Worm (Caenorhabditis elegans) whole organism, young adult: ENCODE data around the gene dph-2.
A peak's percentile ranks its signal among the peaks of the same experiment; 100 is the strongest.

Experiments
- B0035.1 ChIP-seq: sonication (generic microtip); optimal IDR thresholded peaks from 2 replicates; lab custom pipeline; 2016; ENCODE audit warnings: missing genetic modification characterization, mild to moderate bottlenecking, missing compliant biosample characterization, missing genotype, missing genetic modification reagents
- B0261.1 ChIP-seq: sonication (generic microtip); optimal IDR thresholded peaks from 2 replicates; lab custom pipeline; 2016; ENCODE audit warnings: mild to moderate bottlenecking, missing genetic modification characterization, moderate library complexity, missing compliant biosample characterization
- C06A6.2 ChIP-seq: fragments of 200-800 bp; sonication (Bioruptor generic); conservative IDR thresholded peaks from 2 replicates; pipeline ENCODE4 v1.3.6; 2022; ENCODE audit warnings: missing genetic modification characterization, missing compliant biosample characterization
- D2030.7 ChIP-seq: fragments of 200-800 bp; sonication (Bioruptor generic); IDR thresholded peaks from 2 replicates; pipeline ENCODE4 v1.3.6; 2022; ENCODE audit warnings: missing genetic modification reagents, missing genetic modification characterization, missing compliant biosample characterization
- F22D6.2 ChIP-seq: sonication (generic microtip); optimal IDR thresholded peaks from 2 replicates; lab custom pipeline; 2016; ENCODE audit warnings: mild to moderate bottlenecking, missing genetic modification characterization, missing compliant biosample characterization
- T07F8.4 ChIP-seq: sonication (generic microtip); optimal IDR thresholded peaks from 2 replicates; lab custom pipeline; 2016; ENCODE audit warnings: mild to moderate bottlenecking, missing genetic modification characterization, moderate library complexity, missing compliant biosample characterization
- Y56A3A.18 ChIP-seq: fragments of 200-800 bp; sonication (Bioruptor generic); IDR thresholded peaks from 2 replicates; pipeline ENCODE4 v1.3.6; 2022; ENCODE audit warnings: missing genetic modification reagents, missing genetic modification characterization, missing compliant biosample characterization
- Y95B8A.8 ChIP-seq: fragments of 200-800 bp; sonication (Bioruptor generic); IDR thresholded peaks from 2 replicates; pipeline ENCODE4 v1.3.6; 2022; ENCODE audit warnings: missing genetic modification reagents, missing genetic modification characterization, missing compliant biosample characterization
- ZK185.1 ChIP-seq: sonication (generic microtip); optimal IDR thresholded peaks from 2 replicates; lab custom pipeline; 2016; ENCODE audit warnings: mild to moderate bottlenecking, missing genetic modification characterization, missing compliant biosample characterization; ENCODE audit not compliant: poor library complexity, severe bottlenecking
- athp-1 ChIP-seq: sonication (generic microtip); optimal IDR thresholded peaks from 2 replicates; lab custom pipeline; 2017; ENCODE audit warnings: mild to moderate bottlenecking, missing genetic modification characterization, missing compliant biosample characterization
- attf-6 ChIP-seq: fragments of 200-800 bp; sonication (Bioruptor generic); IDR thresholded peaks from 2 replicates; pipeline ENCODE4 v1.3.6; 2022; ENCODE audit warnings: missing genetic modification reagents, missing genetic modification characterization, missing compliant biosample characterization
- cebp-2 ChIP-seq: fragments of 200-800 bp; sonication (Bioruptor generic); IDR thresholded peaks from 2 replicates; pipeline ENCODE4 v1.3.6; 2022; ENCODE audit warnings: missing genetic modification characterization, missing compliant biosample characterization
- ceh-58 ChIP-seq: fragments of 200-800 bp; sonication (Bioruptor generic); IDR thresholded peaks from 2 replicates; pipeline ENCODE4 v1.3.6; 2022; ENCODE audit warnings: missing genetic modification characterization, missing compliant biosample characterization
- ceh-79 ChIP-seq: sonication (generic microtip); optimal IDR thresholded peaks from 2 replicates; lab custom pipeline; 2017; ENCODE audit warnings: mild to moderate bottlenecking, missing genetic modification characterization, missing compliant biosample characterization
- dox-1 ChIP-seq: fragments of 200-800 bp; sonication (Bioruptor generic); IDR thresholded peaks from 2 replicates; pipeline ENCODE4 v1.3.6; 2022; ENCODE audit warnings: missing genetic modification reagents, missing genetic modification characterization, missing compliant biosample characterization
- egl-18 ChIP-seq: fragments of 200-800 bp; sonication (Bioruptor generic); IDR thresholded peaks from 2 replicates; pipeline ENCODE4 v1.3.6; 2022; ENCODE audit warnings: missing genetic modification reagents, missing genetic modification characterization, missing compliant biosample characterization
- egrh-3 ChIP-seq: fragments of 200-800 bp; sonication (Bioruptor generic); IDR thresholded peaks from 2 replicates; pipeline ENCODE4 v1.3.6; 2022; ENCODE audit warnings: missing genetic modification reagents, missing genetic modification characterization, missing compliant biosample characterization
- fkh-3 ChIP-seq: sonication (generic microtip); optimal IDR thresholded peaks from 2 replicates; lab custom pipeline; 2016; ENCODE audit warnings: mild to moderate bottlenecking, missing genetic modification characterization, missing compliant biosample characterization
- him-1 ChIP-seq: sonication (generic microtip); optimal IDR thresholded peaks from 2 replicates; lab custom pipeline; 2016; ENCODE audit warnings: missing genotype, missing genetic modification reagents, missing genetic modification characterization, missing compliant biosample characterization
- hlh-26 ChIP-seq: fragments of 200-800 bp; sonication (Bioruptor generic); conservative IDR thresholded peaks from 2 replicates; pipeline ENCODE4 v1.3.6; 2022; ENCODE audit warnings: missing genetic modification reagents, missing genetic modification characterization, missing compliant biosample characterization
- lag-1 ChIP-seq: fragments of 200-800 bp; sonication (Bioruptor generic); IDR thresholded peaks from 2 replicates; pipeline ENCODE4 v1.3.6; 2022; ENCODE audit warnings: missing genetic modification reagents, missing genetic modification characterization, missing compliant biosample characterization
- let-526 ChIP-seq: fragments of 200-800 bp; sonication (Bioruptor generic); IDR thresholded peaks from 2 replicates; pipeline ENCODE4 v1.3.6; 2022; ENCODE audit warnings: missing genetic modification reagents, missing genetic modification characterization, missing compliant biosample characterization
- lin-26 ChIP-seq: fragments of 200-800 bp; sonication (Bioruptor generic); IDR thresholded peaks from 2 replicates; pipeline ENCODE4 v1.3.6; 2022; ENCODE audit warnings: missing genetic modification reagents, missing genetic modification characterization, missing compliant biosample characterization
- lin-40 ChIP-seq: sonication (generic microtip); optimal IDR thresholded peaks from 2 replicates; lab custom pipeline; 2016; ENCODE audit warnings: missing genetic modification characterization, mild to moderate bottlenecking, missing compliant biosample characterization, missing genotype, missing genetic modification reagents
- lir-1 ChIP-seq: fragments of 200-800 bp; sonication (Bioruptor generic); conservative IDR thresholded peaks from 2 replicates; pipeline ENCODE4 v1.3.6; 2022; ENCODE audit warnings: missing genetic modification reagents, missing genetic modification characterization, missing compliant biosample characterization
- mcd-1 ChIP-seq: fragments of 200-800 bp; sonication (Bioruptor generic); IDR thresholded peaks from 2 replicates; pipeline ENCODE4 v1.3.6; 2022; ENCODE audit warnings: missing genetic modification reagents, missing genetic modification characterization, missing compliant biosample characterization
- nhr-120 ChIP-seq: fragments of 200-800 bp; sonication (Bioruptor generic); IDR thresholded peaks from 2 replicates; pipeline ENCODE4 v1.3.6; 2022; ENCODE audit warnings: missing genetic modification characterization, missing compliant biosample characterization
- nhr-90 ChIP-seq: sonication (generic microtip); optimal IDR thresholded peaks from 2 replicates; lab custom pipeline; 2016; ENCODE audit warnings: missing genotype, mild to moderate bottlenecking, missing genetic modification characterization, missing compliant biosample characterization
- rcor-1 ChIP-seq: fragments of 200-800 bp; sonication (Bioruptor generic); IDR thresholded peaks from 2 replicates; pipeline ENCODE4 v1.3.6; 2022; ENCODE audit warnings: missing genetic modification reagents, missing genetic modification characterization, missing compliant biosample characterization
- rpc-1 ChIP-seq, 2 experiments: fragments of 150-350 bp in 1 of 2; sonication (generic microtip) in 1 of 2; optimal IDR thresholded peaks; 2 replicates each; lab custom pipeline; 2014 to 2018; ENCODE audit warnings: missing biosample characterization in 1 of 2, missing genetic modification characterization in 1 of 2, missing genetic modification reagents in 1 of 2, missing genotype in 1 of 2
- tbp1 ChIP-seq: fragments of 200-800 bp; sonication (Bioruptor generic); optimal IDR thresholded peaks from 2 replicates; lab custom pipeline; 2018; ENCODE audit warnings: mild to moderate bottlenecking, missing genetic modification characterization, missing compliant biosample characterization
- tbx-9 ChIP-seq: sonication (generic microtip); optimal IDR thresholded peaks from 2 replicates; lab custom pipeline; 2016; ENCODE audit warnings: borderline replicate concordance, missing genetic modification characterization, inconsistent platforms, missing compliant biosample characterization
- tlf-1 ChIP-seq: fragments of 200-800 bp; sonication (Bioruptor generic); optimal IDR thresholded peaks from 2 replicates; lab custom pipeline; 2018; ENCODE audit warnings: mild to moderate bottlenecking, missing genetic modification characterization, missing compliant biosample characterization
- unc-62 ChIP-seq: fragments of 150-350 bp; optimal IDR thresholded peaks from 2 replicates; lab custom pipeline; 2014; ENCODE audit warnings: missing biosample characterization, missing genetic modification reagents, missing genetic modification characterization
- zfh-2 ChIP-seq: fragments of 200-800 bp; sonication (Bioruptor generic); conservative IDR thresholded peaks from 2 replicates; pipeline ENCODE4 v1.3.6; 2022; ENCODE audit warnings: missing genetic modification reagents, missing genetic modification characterization, missing compliant biosample characterization
- zim-3 ChIP-seq: sonication (generic microtip); optimal IDR thresholded peaks from 2 replicates; lab custom pipeline; 2017; ENCODE audit warnings: mild to moderate bottlenecking, missing genetic modification characterization, moderate library complexity, missing compliant biosample characterization
- ztf-26 ChIP-seq: sonication (generic microtip); optimal IDR thresholded peaks from 2 replicates; lab custom pipeline; 2017; ENCODE audit warnings: missing genetic modification characterization, missing compliant biosample characterization
- ztf-6 ChIP-seq: fragments of 200-800 bp; sonication (Bioruptor generic); IDR thresholded peaks from 2 replicates; pipeline ENCODE4 v1.3.6; 2022; ENCODE audit warnings: missing genetic modification reagents, missing genetic modification characterization, missing compliant biosample characterization

Gene dph-2

DNA sequence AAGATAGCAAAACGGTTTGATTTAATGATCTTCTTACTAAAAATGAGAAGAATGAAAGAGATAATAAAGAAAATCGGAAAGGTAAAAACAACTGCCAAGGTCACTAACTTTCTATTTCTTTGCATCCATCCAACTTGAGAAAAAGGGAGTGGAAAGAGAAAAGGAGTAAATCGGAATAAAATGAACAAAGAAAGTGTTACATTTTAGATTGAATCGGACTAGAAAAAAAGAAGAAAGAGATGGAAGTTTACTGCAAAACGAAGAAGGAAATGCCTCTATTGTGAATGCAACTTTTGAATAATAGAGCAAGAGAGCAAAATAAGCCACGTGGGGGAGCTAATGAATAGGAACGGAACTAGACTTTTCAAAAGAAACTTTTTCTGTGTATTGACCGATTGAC is 8.1 kb downstream of the dph-2 start:
- no peak for TF ChIP-seq ceh-58 (GFP tag; lab: Robert Waterston, UW)
- TF ChIP-seq unc-62 (GFP tag; lab: Kevin White, UChicago) = no peak
- TF ChIP-seq ZK185.1 (tag; lab: Kevin White, UChicago) = no peak
- TF ChIP-seq F22D6.2 (tag; lab: Kevin White, UChicago) = no peak
- no peak for TF ChIP-seq lin-26
- no peak for TF ChIP-seq nhr-90 (tag; lab: Kevin White, UChicago)
- no peak for TF ChIP-seq tbp1
- TF ChIP-seq Y95B8A.8 (GFP tag; lab: Robert Waterston, UW) = no peak
- no peak for TF ChIP-seq tbx-9 (tag; lab: Kevin White, UChicago)
- TF ChIP-seq attf-6 (GFP tag; lab: Robert Waterston, UW) = no peak
- TF ChIP-seq D2030.7 (GFP tag; lab: Robert Waterston, UW) = no peak

DNA sequence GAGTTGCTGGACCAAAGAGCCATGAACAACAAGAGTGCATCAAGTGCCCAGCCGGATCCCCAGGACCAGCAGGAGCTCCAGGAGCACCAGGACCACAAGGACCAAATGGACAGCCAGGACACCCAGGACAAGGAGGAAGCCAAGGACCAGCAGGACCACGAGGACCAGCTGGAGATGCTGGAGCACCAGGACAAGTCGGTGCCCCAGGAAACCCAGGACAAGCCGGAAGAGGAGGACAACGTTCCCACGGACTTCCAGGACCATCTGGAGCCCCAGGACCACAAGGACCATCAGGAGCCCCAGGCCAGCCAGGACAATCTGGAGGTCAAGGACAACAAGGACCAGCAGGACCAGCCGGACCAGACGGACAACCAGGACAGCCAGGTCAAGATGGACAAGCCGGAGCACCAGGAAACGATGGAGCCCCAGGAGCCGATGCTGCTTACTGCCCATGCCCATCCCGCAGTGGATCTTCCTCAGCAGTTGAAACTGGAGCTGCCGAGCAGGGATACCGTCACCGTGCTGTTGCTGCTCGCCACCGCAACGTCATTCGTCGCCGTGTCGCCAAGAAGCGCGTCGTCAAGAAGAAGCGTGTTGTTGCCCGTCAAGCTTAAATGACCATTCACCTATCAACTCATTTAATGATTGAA is 8.6 kb downstream of the dph-2 start:
- TF ChIP-seq lag-1 = no peak
- no peak for TF ChIP-seq ceh-79
- TF ChIP-seq rpc-1 (optimal IDR thresholded peaks at IDR 0.05; lab: Kevin White, UChicago) = no peak
- TF ChIP-seq rpc-1 (tag; optimal IDR thresholded peaks at IDR 0.05; lab: Kevin White, UChicago) = no peak
- TF ChIP-seq athp-1 = no peak
- TF ChIP-seq ztf-26 = peak; percentile 31
- 0 out of 2 replicates have a peak, but pooled peaks have one; percentile 38 for TF ChIP-seq dox-1 (GFP tag; lab: Robert Waterston, UW)
- TF ChIP-seq C06A6.2 (GFP tag; lab: Robert Waterston, UW) = no peak
- no peak for TF ChIP-seq ztf-6 (GFP tag; lab: Robert Waterston, UW)
- no peak for TF ChIP-seq egl-18 (GFP tag; lab: Robert Waterston, UW)
- TF ChIP-seq egrh-3 (GFP tag; lab: Robert Waterston, UW) = peak; percentile 80; the same call in 1 of the 2 replicates
- no peak for TF ChIP-seq Y56A3A.18 (GFP tag; lab: Robert Waterston, UW)
- no peak for TF ChIP-seq zim-3
- TF ChIP-seq lin-26 = 0 out of 2 replicates have a peak, but pooled peaks have one; percentile 24
- TF ChIP-seq ceh-58 (GFP tag; lab: Robert Waterston, UW) = no peak
- TF ChIP-seq B0035.1 (tag; lab: Kevin White, UChicago) = no peak
- no peak for TF ChIP-seq hlh-26 (GFP tag; lab: Robert Waterston, UW)
- TF ChIP-seq rcor-1 = no peak
- no peak for TF ChIP-seq tbx-9 (tag; lab: Kevin White, UChicago)
- TF ChIP-seq tlf-1 (GFP tag; lab: Kevin White, UChicago) = no peak
- TF ChIP-seq zfh-2 (GFP tag; lab: Robert Waterston, UW) = peak; percentile 86
- TF ChIP-seq mcd-1 (GFP tag; lab: Robert Waterston, UW) = no peak
- no peak for TF ChIP-seq fkh-3 (tag; lab: Kevin White, UChicago)
- no peak for TF ChIP-seq B0261.1
- TF ChIP-seq nhr-120 (GFP tag; lab: Robert Waterston, UW) = 0 out of 2 replicates have a peak, but pooled peaks have one; percentile 70
- no peak for TF ChIP-seq let-526
- no peak for TF ChIP-seq cebp-2 (GFP tag; lab: Robert Waterston, UW)

DNA sequence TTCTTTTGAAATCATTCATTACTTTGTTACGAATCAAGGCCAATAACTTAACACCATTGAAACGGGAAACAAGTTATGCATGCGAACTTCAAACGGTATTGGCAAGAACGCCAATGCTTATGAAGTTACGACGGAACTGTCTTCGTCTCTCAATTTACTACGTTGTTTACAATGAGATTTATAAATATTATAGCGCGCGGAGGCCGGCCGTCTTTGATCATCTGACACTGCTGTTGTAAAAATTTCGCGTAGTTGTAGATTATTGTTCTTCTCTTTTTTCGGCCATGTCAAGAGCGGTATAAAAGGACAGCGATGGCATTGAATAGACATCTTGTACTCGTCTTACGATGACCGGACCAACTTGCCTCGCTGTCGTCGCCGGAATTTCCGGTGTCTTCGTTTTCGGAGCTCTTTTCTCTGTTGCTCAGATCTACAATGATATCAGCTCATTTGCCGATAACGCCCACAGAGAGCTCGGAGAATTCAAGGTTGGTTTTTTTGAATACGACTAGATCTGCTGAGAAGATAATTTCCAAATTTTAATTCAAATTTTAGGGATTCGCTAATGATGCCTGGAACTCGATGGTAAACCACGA is 9.4 kb downstream of the dph-2 start, which contains the start of gene col-39:
Gene col-39, plus strand, starts transcription at position 342 of the 596 bp plus-strand sequence.
- TF ChIP-seq zim-3 (no peak), lir-1 (GFP tag; lab: Robert Waterston, UW) (no peak), T07F8.4 (no peak), lin-40 (tag; lab: Kevin White, UChicago) (peak; percentile 8), him-1 (tag; lab: Kevin White, UChicago) (no peak)
